Fruit fly (Drosophila melanogaster) whole organism, embryonic: ENCODE data around the gene fwd.

Source experiments
- B-H1 ChIP-seq: fragments of 200-800 bp; sonication (Bioruptor generic); IDR thresholded peaks from 3 replicates; pipeline ENCODE4 v1.3.6; 2022; ENCODE audit warnings: missing biosample characterization, missing genetic modification characterization
- Bgb ChIP-seq: fragments of 200-800 bp; sonication (Bioruptor generic); IDR thresholded peaks from 2 replicates; pipeline ENCODE4 v1.3.6; 2022; ENCODE audit warnings: missing biosample characterization, missing genetic modification characterization; ENCODE audit not compliant: partially characterized antibody
- CG10267 ChIP-seq: fragments of 200-800 bp; sonication (Bioruptor generic); optimal IDR thresholded peaks from 2 replicates; lab custom pipeline; 2018; ENCODE audit warnings: missing biosample characterization, mild to moderate bottlenecking, missing genetic modification characterization, moderate library complexity
- CG10462 ChIP-seq: fragments of 200-800 bp; sonication (Bioruptor generic); optimal IDR thresholded peaks from 2 replicates; lab custom pipeline; 2016; ENCODE audit warnings: missing biosample characterization, missing genetic modification characterization
- CG12391 ChIP-seq: fragments of 200-800 bp; sonication (Bioruptor generic); optimal IDR thresholded peaks from 3 replicates; lab custom pipeline; 2018; ENCODE audit warnings: missing biosample characterization, mild to moderate bottlenecking, missing genetic modification characterization, moderate library complexity
- CG15514 ChIP-seq: fragments of 200-800 bp; sonication (Bioruptor generic); optimal IDR thresholded peaks from 3 replicates; lab custom pipeline; 2017; ENCODE audit warnings: missing biosample characterization, missing genetic modification characterization, mild to moderate bottlenecking, moderate library complexity, missing genetic modification reagents
- CG1603 ChIP-seq: fragments of 200-800 bp; sonication (Bioruptor generic); optimal IDR thresholded peaks from 2 replicates; lab custom pipeline; 2019; ENCODE audit warnings: missing biosample characterization, mild to moderate bottlenecking, missing genetic modification characterization, moderate library complexity
- CG18764 ChIP-seq: fragments of 200-800 bp; sonication (Bioruptor generic); optimal IDR thresholded peaks from 3 replicates; lab custom pipeline; 2016; ENCODE audit warnings: missing biosample characterization, missing genetic modification characterization
- CG2199 ChIP-seq: fragments of 200-800 bp; sonication (Bioruptor generic); IDR thresholded peaks from 3 replicates; pipeline ENCODE4 v1.3.6; 2022; ENCODE audit warnings: missing biosample characterization, missing genetic modification characterization
- CG30431 ChIP-seq: fragments of 200-800 bp; sonication (Bioruptor generic); optimal IDR thresholded peaks from 2 replicates; lab custom pipeline; 2017; ENCODE audit warnings: missing biosample characterization, missing genetic modification characterization
- CG34224 ChIP-seq: fragments of 200-800 bp; sonication (Bioruptor generic); IDR thresholded peaks from 3 replicates; pipeline ENCODE4 v1.3.6; 2022; ENCODE audit warnings: missing biosample characterization, missing genetic modification characterization; ENCODE audit not compliant: partially characterized antibody
- CG4617 ChIP-seq: fragments of 200-800 bp; sonication (Bioruptor generic); optimal IDR thresholded peaks from 3 replicates; lab custom pipeline; 2016; ENCODE audit warnings: missing biosample characterization, missing genetic modification characterization, borderline replicate concordance
- CG6254 ChIP-seq: fragments of 200-800 bp; sonication (Bioruptor generic); optimal IDR thresholded peaks from 3 replicates; lab custom pipeline; 2017; ENCODE audit warnings: mild to moderate bottlenecking, missing biosample characterization, missing genetic modification reagents, missing genetic modification characterization
- CG6791 ChIP-seq: fragments of 200-800 bp; sonication (Bioruptor generic); IDR thresholded peaks from 3 replicates; pipeline ENCODE4 v1.3.6; 2022; ENCODE audit warnings: missing biosample characterization, missing genetic modification characterization; ENCODE audit not compliant: partially characterized antibody
- CG8089 ChIP-seq: fragments of 200-800 bp; sonication (Bioruptor generic); optimal IDR thresholded peaks from 3 replicates; lab custom pipeline; 2016; ENCODE audit warnings: missing biosample characterization, missing genetic modification characterization
- CG8290 ChIP-seq, 3 experiments: fragments of 200-800 bp; sonication (Bioruptor generic); optimal IDR thresholded peaks; 2 replicates each; lab custom pipeline; 2016 to 2019; ENCODE audit warnings: missing biosample characterization in 3 of 3, missing genetic modification characterization in 3 of 3, mild to moderate bottlenecking in 2 of 3, moderate library complexity in 1 of 3
- CG9437 ChIP-seq: fragments of 200-800 bp; sonication (Bioruptor generic); optimal IDR thresholded peaks from 2 replicates; lab custom pipeline; 2018; ENCODE audit warnings: missing biosample characterization, mild to moderate bottlenecking, missing genetic modification characterization
- CG9609 ChIP-seq: fragments of 200-800 bp; sonication (Bioruptor generic); optimal IDR thresholded peaks from 3 replicates; lab custom pipeline; 2016; ENCODE audit warnings: missing biosample characterization, missing genetic modification characterization
- CHES-1-like ChIP-seq: fragments of 200-800 bp; sonication (Bioruptor generic); optimal IDR thresholded peaks from 2 replicates; lab custom pipeline; 2016; ENCODE audit warnings: missing biosample characterization, missing genetic modification characterization
- Doc3 ChIP-seq: fragments of 200-800 bp; sonication (Bioruptor generic); IDR thresholded peaks from 3 replicates; pipeline ENCODE4 v1.3.6; 2022; ENCODE audit warnings: missing biosample characterization, missing genetic modification characterization; ENCODE audit not compliant: partially characterized antibody
- E2f2 ChIP-seq: fragments of 200-800 bp; sonication (Bioruptor generic); IDR thresholded peaks from 2 replicates; pipeline ENCODE4 v1.3.6; 2022; ENCODE audit warnings: missing biosample characterization, missing genetic modification characterization
- HLHmδ ChIP-seq: fragments of 200-800 bp; sonication (Bioruptor generic); optimal IDR thresholded peaks from 2 replicates; lab custom pipeline; 2018; ENCODE audit warnings: missing biosample characterization, mild to moderate bottlenecking, missing genetic modification characterization, moderate library complexity
- MTF-1 ChIP-seq: fragments of 200-800 bp; sonication (Bioruptor generic); optimal IDR thresholded peaks from 2 replicates; lab custom pipeline; 2018; ENCODE audit warnings: missing biosample characterization, mild to moderate bottlenecking, missing genetic modification characterization, borderline replicate concordance
- Max ChIP-seq: fragments of 200-800 bp; sonication (Bioruptor generic); optimal IDR thresholded peaks from 2 replicates; lab custom pipeline; 2016; ENCODE audit warnings: missing biosample characterization, mild to moderate bottlenecking, missing genetic modification characterization
- Rfx ChIP-seq: fragments of 200-800 bp; sonication (Bioruptor generic); IDR thresholded peaks from 2 replicates; pipeline ENCODE4 v1.3.6; 2022; ENCODE audit warnings: missing biosample characterization, missing genetic modification characterization
- Ssrp ChIP-seq: fragments of 200-800 bp; sonication (Bioruptor generic); optimal IDR thresholded peaks from 2 replicates; lab custom pipeline; 2018; ENCODE audit warnings: missing biosample characterization, mild to moderate bottlenecking, missing genetic modification characterization, moderate library complexity
- ac ChIP-seq: fragments of 200-800 bp; sonication (Bioruptor generic); optimal IDR thresholded peaks from 3 replicates; lab custom pipeline; 2017; ENCODE audit warnings: missing biosample characterization, mild to moderate bottlenecking, missing genetic modification characterization
- amos ChIP-seq: fragments of 200-800 bp; sonication (Bioruptor generic); IDR thresholded peaks from 2 replicates; pipeline ENCODE4 v1.3.6; 2022; ENCODE audit warnings: missing biosample characterization, missing genetic modification characterization; ENCODE audit not compliant: partially characterized antibody
- ash1 ChIP-seq: fragments of 200-800 bp; sonication (Bioruptor generic); optimal IDR thresholded peaks from 2 replicates; lab custom pipeline; 2018; ENCODE audit warnings: missing biosample characterization, mild to moderate bottlenecking, missing genetic modification characterization
- bcd ChIP-seq: fragments of 200-800 bp; sonication (Bioruptor generic); optimal IDR thresholded peaks from 2 replicates; lab custom pipeline; 2017; ENCODE audit warnings: missing biosample characterization, mild to moderate bottlenecking, missing genetic modification characterization
- ewg ChIP-seq: fragments of 200-800 bp; sonication (Bioruptor generic); optimal IDR thresholded peaks from 3 replicates; lab custom pipeline; 2017; ENCODE audit warnings: mild to moderate bottlenecking, missing biosample characterization, missing genetic modification reagents, missing genetic modification characterization
- gcm ChIP-seq: fragments of 200-800 bp; sonication (Bioruptor generic); optimal IDR thresholded peaks from 2 replicates; lab custom pipeline; 2019; ENCODE audit warnings: missing biosample characterization, mild to moderate bottlenecking, missing genetic modification characterization, moderate library complexity
- hb ChIP-seq: fragments of 200-800 bp; sonication (Bioruptor generic); IDR thresholded peaks from 3 replicates; pipeline ENCODE4 v1.3.6; 2022; ENCODE audit warnings: missing biosample characterization, missing genetic modification characterization; ENCODE audit not compliant: partially characterized antibody
- inv ChIP-seq: fragments of 200-800 bp; sonication (Bioruptor generic); IDR thresholded peaks from 2 replicates; pipeline ENCODE4 v1.3.6; 2022; ENCODE audit warnings: missing biosample characterization, missing genetic modification characterization; ENCODE audit not compliant: partially characterized antibody
- kay ChIP-seq: fragments of 200-800 bp; sonication (Bioruptor generic); optimal IDR thresholded peaks from 2 replicates; lab custom pipeline; 2016; ENCODE audit warnings: missing biosample characterization, missing genetic modification characterization
- kni ChIP-seq: fragments of 200-800 bp; sonication (Bioruptor generic); optimal IDR thresholded peaks from 3 replicates; lab custom pipeline; 2017; ENCODE audit warnings: mild to moderate bottlenecking, missing biosample characterization, missing genetic modification reagents, missing genetic modification characterization
- knrl ChIP-seq: fragments of 200-800 bp; sonication (Bioruptor generic); IDR thresholded peaks from 3 replicates; pipeline ENCODE4 v1.3.6; 2022; ENCODE audit warnings: missing biosample characterization, missing genetic modification characterization; ENCODE audit not compliant: partially characterized antibody
- mld ChIP-seq: fragments of 200-800 bp; sonication (Bioruptor generic); IDR thresholded peaks from 3 replicates; pipeline ENCODE4 v1.3.6; 2022; ENCODE audit warnings: missing biosample characterization, missing genetic modification characterization; ENCODE audit not compliant: partially characterized antibody
- nerfin-1 ChIP-seq: fragments of 200-800 bp; sonication (Bioruptor generic); optimal IDR thresholded peaks from 3 replicates; lab custom pipeline; 2019; ENCODE audit warnings: missing biosample characterization, mild to moderate bottlenecking, missing genetic modification characterization, moderate library complexity
- nmo ChIP-seq: fragments of 200-800 bp; sonication (Bioruptor generic); optimal IDR thresholded peaks from 2 replicates; lab custom pipeline; 2018; ENCODE audit warnings: missing biosample characterization, mild to moderate bottlenecking, missing genetic modification characterization, moderate library complexity
- pros ChIP-seq: fragments of 200-800 bp; sonication (Bioruptor generic); optimal IDR thresholded peaks from 3 replicates; lab custom pipeline; 2019; ENCODE audit warnings: missing biosample characterization, mild to moderate bottlenecking, missing genetic modification characterization, moderate library complexity
- sug ChIP-seq: fragments of 200-800 bp; optimal IDR thresholded peaks from 2 replicates; lab custom pipeline; 2019; ENCODE audit warnings: missing biosample characterization, mild to moderate bottlenecking, missing genetic modification characterization, moderate library complexity
- tll ChIP-seq, 2 experiments: fragments of 200-800 bp in 1 of 2; fragments of >200 bp in 1 of 2; sonication (Bioruptor generic) in 1 of 2; optimal IDR thresholded peaks; 2 replicates each; lab custom pipeline; 2017 to 2019; ENCODE audit warnings: missing biosample characterization in 2 of 2, missing genetic modification characterization in 2 of 2, mild to moderate bottlenecking in 1 of 2, moderate library complexity in 1 of 2
- twi ChIP-seq: fragments of 200-800 bp; optimal IDR thresholded peaks from 2 replicates; lab custom pipeline; 2019; ENCODE audit warnings: missing biosample characterization, mild to moderate bottlenecking, missing genetic modification characterization, moderate library complexity

Gene fwd

dm6 chr3L:324486-324885, 4.8 kb upstream of the fwd start, which contains the start of gene CG32344 (continued):
- TF ChIP-seq CG34224: peak; percentile 69
- TF ChIP-seq E2f2 (GFP tag; lab: Robert Waterston, UW): peak; percentile 90
- peak; percentile 56; the same call in 2 of the 3 replicates for TF ChIP-seq knrl (GFP tag; lab: Robert Waterston, UW)
- TF ChIP-seq sug (tag; lab: Kevin White, UChicago): peak; percentile 27
- TF ChIP-seq CHES-1-like (GFP tag; lab: Kevin White, UChicago): no peak
- peak; percentile 74 for TF ChIP-seq Bgb (GFP tag; lab: Robert Waterston, UW)
- no peak for TF ChIP-seq CG18764 (GFP tag; lab: Kevin White, UChicago)
- 0 out of 2 replicates have a peak, but pooled peaks have one; percentile 13 for TF ChIP-seq Rfx (GFP tag; lab: Robert Waterston, UW)
- TF ChIP-seq CG10267: peak; percentile 96
- no peak for TF ChIP-seq CG9609 (GFP tag; lab: Kevin White, UChicago)
- no peak for TF ChIP-seq CG9437 (GFP tag; lab: Kevin White, UChicago)
- peak; percentile 50 for TF ChIP-seq kay (GFP tag; lab: Kevin White, UChicago)
- peak; percentile 17 for TF ChIP-seq CG15514 (GFP tag; lab: Kevin White, UChicago)
- peak; percentile 16 for TF ChIP-seq nmo
- peak; percentile 76 for TF ChIP-seq amos
- TF ChIP-seq CG6791 (GFP tag; lab: Robert Waterston, UW): peak; percentile 70
- TF ChIP-seq ash1 (GFP tag; lab: Kevin White, UChicago): no peak
- peak; percentile 5 for TF ChIP-seq CG12391 (tag; lab: Kevin White, UChicago)
- peak; percentile 50; the same call in 1 of the 3 replicates for TF ChIP-seq mld (GFP tag; lab: Robert Waterston, UW)
- peak; percentile 44 for TF ChIP-seq CG4617 (GFP tag; lab: Kevin White, UChicago)
- peak; percentile 56; the same call in 2 of the 3 replicates for TF ChIP-seq Doc3 (GFP tag; lab: Robert Waterston, UW)
- TF ChIP-seq hb (GFP tag; lab: Robert Waterston, UW): no peak
- TF ChIP-seq CG8290 (GFP tag; optimal IDR thresholded peaks at IDR 0.05; lab: Kevin White, UChicago): peak; percentile 25
- TF ChIP-seq CG8290 (tag; optimal IDR thresholded peaks at IDR 0.05; lab: Kevin White, UChicago): no peak
- peak; percentile 41 for TF ChIP-seq CG1603
- TF ChIP-seq Max (GFP tag; lab: Kevin White, UChicago): peak; percentile 93
- TF ChIP-seq CG30431 (GFP tag; lab: Kevin White, UChicago): no peak
- TF ChIP-seq CG10462 (GFP tag; lab: Kevin White, UChicago): no peak
- TF ChIP-seq inv: peak; percentile 51
- TF ChIP-seq MTF-1 (GFP tag; lab: Kevin White, UChicago): no peak
- TF ChIP-seq, all 482 proteins: peak for 80

dm6 chr3L:321495-321894, 1.8 kb upstream of the fwd start:
- peak; percentile 85 for TF ChIP-seq CG6254 (GFP tag; lab: Kevin White, UChicago)
- no peak for TF ChIP-seq CG8089 (GFP tag; lab: Kevin White, UChicago)
- TF ChIP-seq twi (tag; lab: Kevin White, UChicago): peak; percentile 58
- no peak for TF ChIP-seq Ssrp
- peak; percentile 41 for TF ChIP-seq ac (GFP tag; lab: Kevin White, UChicago)
- TF ChIP-seq HLHmδ (GFP tag; lab: Kevin White, UChicago): peak; percentile 66
- no peak for TF ChIP-seq bcd (GFP tag; lab: Kevin White, UChicago)
- TF ChIP-seq nerfin-1 (tag; lab: Kevin White, UChicago): peak; percentile 33
- TF ChIP-seq CG2199 (GFP tag; lab: Robert Waterston, UW): 0 out of 3 replicates have a peak, but pooled peaks have one; percentile 30
- peak; percentile 58 for TF ChIP-seq pros (GFP tag; lab: Kevin White, UChicago)
- peak; percentile 46 for TF ChIP-seq ewg
- no peak for TF ChIP-seq B-H1 (GFP tag; lab: Robert Waterston, UW)
- peak; percentile 32 for TF ChIP-seq kni (GFP tag; lab: Kevin White, UChicago)
- TF ChIP-seq tll (GFP tag; optimal IDR thresholded peaks at IDR 0.05; lab: Kevin White, UChicago): peak in 1 of 2 experiments; percentile 93
- peak; percentile 25; the same call in 1 of the 2 replicates for TF ChIP-seq amos
- peak; percentile 13 for TF ChIP-seq gcm (GFP tag; lab: Kevin White, UChicago)
